Worm (Caenorhabditis elegans) whole organism, L2 larva: ENCODE measurements around the gene pro-1.

Source experiments
- dmd-4 ChIP-seq: sonication (generic microtip); optimal IDR thresholded peaks from 2 replicates; lab custom pipeline; 2017; ENCODE audit warnings: missing biosample characterization, missing genetic modification characterization
- egl-27 ChIP-seq: sonication (generic microtip); optimal IDR thresholded peaks from 3 replicates; lab custom pipeline; 2017; ENCODE audit warnings: missing biosample characterization, missing genetic modification reagents, missing genetic modification characterization
- lin-39 ChIP-seq: fragments of 150-350 bp; optimal IDR thresholded peaks from 2 replicates; lab custom pipeline; 2014; ENCODE audit warnings: missing biosample characterization, missing genetic modification reagents, missing genetic modification characterization
- lsy-2 ChIP-seq, 2 experiments: fragments of 150-350 bp in 1 of 2; sonication (generic microtip) in 1 of 2; optimal IDR thresholded peaks; 2 replicates each; lab custom pipeline; 2014 to 2017; ENCODE audit warnings: missing biosample characterization in 2 of 2, missing genetic modification characterization in 2 of 2
- mdl-1 ChIP-seq, 2 experiments: fragments of 150-350 bp in 1 of 2; sonication (generic microtip) in 1 of 2; optimal IDR thresholded peaks; 2 replicates each; lab custom pipeline; 2017; ENCODE audit warnings: missing biosample characterization in 2 of 2, missing genetic modification characterization in 2 of 2
- nhr-237 ChIP-seq: fragments of 150-350 bp; optimal IDR thresholded peaks from 2 replicates; lab custom pipeline; 2014; ENCODE audit warnings: missing biosample characterization, missing genetic modification characterization
- nhr-25 ChIP-seq: fragments of 150-350 bp; sonication (generic microtip); optimal IDR thresholded peaks from 3 replicates; lab custom pipeline; 2014; ENCODE audit warnings: missing biosample characterization, missing genetic modification characterization
- skn-1 ChIP-seq: sonication (generic microtip); optimal IDR thresholded peaks from 2 replicates; lab custom pipeline; 2017; ENCODE audit warnings: missing biosample characterization, missing genetic modification characterization
- unc-62 ChIP-seq: fragments of 150-350 bp; optimal IDR thresholded peaks from 2 replicates; lab custom pipeline; 2014; ENCODE audit warnings: missing biosample characterization, missing genetic modification reagents, missing genetic modification characterization

- no peak for TF ChIP-seq unc-62
- TF ChIP-seq nhr-25 (tag; lab: Kevin White, UChicago) = no peak
- TF ChIP-seq lsy-2 (tag; optimal IDR thresholded peaks at IDR 0.05; lab: Kevin White, UChicago) = no peak
- TF ChIP-seq skn-1 (tag; lab: Kevin White, UChicago) = no peak
- no peak for TF ChIP-seq nhr-237
- no peak for TF ChIP-seq egl-27 (tag; lab: Kevin White, UChicago)
- TF ChIP-seq mdl-1 (tag; optimal IDR thresholded peaks at IDR 0.05; lab: Kevin White, UChicago) = no peak
- no peak for TF ChIP-seq lin-39
- no peak for TF ChIP-seq dmd-4 (tag; lab: Kevin White, UChicago)
Measured at ce11 chrII:10547803-10548693, 6.3 kb upstream of the pro-1 start.
